Fruit fly (Drosophila melanogaster) whole organism, prepupa: ENCODE results near the gene CG2247.

Experiments used
- Blimp-1 ChIP-seq: fragments of 200-800 bp; sonication (Bioruptor generic); optimal IDR thresholded peaks from 3 replicates; lab custom pipeline; 2017; ENCODE audit warnings: missing biosample characterization, missing genetic modification characterization, mild to moderate bottlenecking, moderate library complexity, missing genetic modification reagents
- CG10631 ChIP-seq: fragments of 200-800 bp; sonication (Bioruptor generic); optimal IDR thresholded peaks from 2 replicates; lab custom pipeline; 2016; ENCODE audit warnings: missing biosample characterization, missing genetic modification characterization
- CG10669 ChIP-seq: fragments of 200-800 bp; sonication (Bioruptor generic); optimal IDR thresholded peaks from 3 replicates; lab custom pipeline; 2018; ENCODE audit warnings: missing biosample characterization, mild to moderate bottlenecking, missing genetic modification characterization, moderate library complexity
- CG11294 ChIP-seq: fragments of 200-800 bp; sonication (Bioruptor generic); IDR thresholded peaks from 2 replicates; pipeline ENCODE4 v1.3.6; 2022; ENCODE audit warnings: missing biosample characterization, missing genetic modification characterization
- CG11762 ChIP-seq: fragments of 200-800 bp; sonication (Bioruptor generic); optimal IDR thresholded peaks from 3 replicates; lab custom pipeline; 2016; ENCODE audit warnings: missing biosample characterization, missing genetic modification characterization; ENCODE audit not compliant: insufficient read depth
- CG11902 ChIP-seq: fragments of 200-800 bp; sonication (Bioruptor generic); optimal IDR thresholded peaks from 3 replicates; lab custom pipeline; 2016; ENCODE audit warnings: missing biosample characterization, missing genetic modification characterization
- CG15336 ChIP-seq: fragments of 200-800 bp; sonication (Bioruptor generic); IDR thresholded peaks from 2 replicates; pipeline ENCODE4 v1.3.6; 2022; ENCODE audit warnings: missing biosample characterization, missing genetic modification characterization
- CG1621 ChIP-seq: fragments of 200-800 bp; sonication (Bioruptor generic); optimal IDR thresholded peaks from 3 replicates; lab custom pipeline; 2018; ENCODE audit warnings: missing biosample characterization, mild to moderate bottlenecking, missing genetic modification characterization
- CG16779 ChIP-seq: fragments of 200-800 bp; sonication (Bioruptor generic); optimal IDR thresholded peaks from 3 replicates; lab custom pipeline; 2017; ENCODE audit warnings: missing biosample characterization, mild to moderate bottlenecking, missing genetic modification characterization
- CG3032 ChIP-seq: fragments of 200-800 bp; optimal IDR thresholded peaks from 2 replicates; lab custom pipeline; 2019; ENCODE audit warnings: missing biosample characterization, mild to moderate bottlenecking, missing genetic modification characterization, moderate library complexity
- CG31627 ChIP-seq: fragments of 200-800 bp; sonication (Bioruptor generic); optimal IDR thresholded peaks from 3 replicates; lab custom pipeline; 2016; ENCODE audit warnings: missing biosample characterization, missing genetic modification characterization
- CG32006 ChIP-seq: fragments of 200-800 bp; sonication (Bioruptor generic); optimal IDR thresholded peaks from 3 replicates; lab custom pipeline; 2017; ENCODE audit warnings: missing biosample characterization, mild to moderate bottlenecking, missing genetic modification characterization
- CG34406 ChIP-seq: fragments of 200-800 bp; sonication (Bioruptor generic); optimal IDR thresholded peaks from 3 replicates; lab custom pipeline; 2016; ENCODE audit warnings: missing biosample characterization, missing genetic modification characterization
- CG3919 ChIP-seq: fragments of 200-800 bp; sonication (Bioruptor generic); optimal IDR thresholded peaks from 3 replicates; lab custom pipeline; 2016; ENCODE audit warnings: missing biosample characterization, missing genetic modification characterization
- CG4318 ChIP-seq: fragments of 200-800 bp; sonication (Bioruptor generic); optimal IDR thresholded peaks from 3 replicates; lab custom pipeline; 2017; ENCODE audit warnings: missing biosample characterization, mild to moderate bottlenecking, missing genetic modification characterization
- CG6163 ChIP-seq: fragments of 200-800 bp; sonication (Bioruptor generic); IDR thresholded peaks from 3 replicates; pipeline ENCODE4 v1.3.6; 2022; ENCODE audit warnings: missing biosample characterization, missing genetic modification characterization
- CG6276 ChIP-seq: fragments of 200-800 bp; sonication (Bioruptor generic); optimal IDR thresholded peaks from 2 replicates; lab custom pipeline; 2017; ENCODE audit warnings: missing biosample characterization, mild to moderate bottlenecking, missing genetic modification characterization
- CG6792 ChIP-seq: fragments of 200-800 bp; sonication (Bioruptor generic); optimal IDR thresholded peaks from 3 replicates; lab custom pipeline; 2016; ENCODE audit warnings: missing biosample characterization, missing genetic modification characterization
- CG6854 ChIP-seq: fragments of 200-800 bp; sonication (Bioruptor generic); optimal IDR thresholded peaks from 2 replicates; lab custom pipeline; 2017; ENCODE audit warnings: missing biosample characterization, mild to moderate bottlenecking, missing genetic modification characterization
- CG7368 ChIP-seq: fragments of 200-800 bp; sonication (Bioruptor generic); optimal IDR thresholded peaks from 3 replicates; lab custom pipeline; 2016; ENCODE audit warnings: missing biosample characterization, missing genetic modification characterization
- CG8119 ChIP-seq: fragments of 200-800 bp; sonication (Bioruptor generic); IDR thresholded peaks from 3 replicates; pipeline ENCODE4 v1.3.6; 2022; ENCODE audit warnings: missing biosample characterization, missing genetic modification characterization
- CG8319 ChIP-seq: fragments of 200-800 bp; sonication (Bioruptor generic); optimal IDR thresholded peaks from 3 replicates; lab custom pipeline; 2016; ENCODE audit warnings: missing biosample characterization, missing genetic modification characterization
- CG9139 ChIP-seq: fragments of 200-800 bp; sonication (Bioruptor generic); optimal IDR thresholded peaks from 3 replicates; lab custom pipeline; 2017; ENCODE audit warnings: missing biosample characterization, mild to moderate bottlenecking, missing genetic modification characterization
- Eip75B ChIP-seq: fragments of 200-800 bp; sonication (Bioruptor generic); optimal IDR thresholded peaks from 3 replicates; lab custom pipeline; 2016; ENCODE audit warnings: missing biosample characterization, missing genetic modification characterization
- Eip93F ChIP-seq: fragments of 200-800 bp; sonication (Bioruptor generic); optimal IDR thresholded peaks from 2 replicates; lab custom pipeline; 2016; ENCODE audit warnings: missing biosample characterization, mild to moderate bottlenecking, missing genetic modification characterization
- Ets21C ChIP-seq: fragments of 200-800 bp; sonication (Bioruptor generic); optimal IDR thresholded peaks from 3 replicates; lab custom pipeline; 2016; ENCODE audit warnings: missing biosample characterization, missing genetic modification characterization
- Ets96B ChIP-seq: fragments of 200-800 bp; optimal IDR thresholded peaks from 2 replicates; lab custom pipeline; 2019; ENCODE audit warnings: missing biosample characterization, mild to moderate bottlenecking, missing genetic modification characterization, moderate library complexity
- Gug ChIP-seq: fragments of 200-800 bp; sonication (Bioruptor generic); IDR thresholded peaks from 2 replicates; pipeline ENCODE4 v1.3.6; 2022; ENCODE audit warnings: missing biosample characterization, missing genetic modification characterization
- Hr38 ChIP-seq: sonication (Bioruptor generic); optimal IDR thresholded peaks from 2 replicates; lab custom pipeline; 2016; ENCODE audit warnings: missing biosample characterization, missing genetic modification characterization
- Hr39 ChIP-seq: fragments of 200-800 bp; sonication (Bioruptor generic); optimal IDR thresholded peaks from 2 replicates; lab custom pipeline; 2016; ENCODE audit warnings: missing biosample characterization, missing genetic modification characterization
- Hr4 ChIP-seq: fragments of 200-800 bp; sonication (Bioruptor generic); optimal IDR thresholded peaks from 3 replicates; lab custom pipeline; 2016; ENCODE audit warnings: missing biosample characterization, missing genetic modification characterization
- Lpt ChIP-seq: fragments of 200-800 bp; sonication (Bioruptor generic); optimal IDR thresholded peaks from 3 replicates; lab custom pipeline; 2016; ENCODE audit warnings: missing biosample characterization, missing genetic modification characterization
- Met ChIP-seq: fragments of 200-800 bp; sonication (Bioruptor generic); optimal IDR thresholded peaks from 3 replicates; lab custom pipeline; 2016; ENCODE audit warnings: missing biosample characterization, missing genetic modification characterization
- Sox14 ChIP-seq: fragments of 200-800 bp; sonication (Bioruptor generic); optimal IDR thresholded peaks from 3 replicates; lab custom pipeline; 2016; ENCODE audit warnings: missing biosample characterization, missing genetic modification characterization
- Sox15 ChIP-seq: fragments of 200-800 bp; sonication (Bioruptor generic); optimal IDR thresholded peaks from 3 replicates; lab custom pipeline; 2016; ENCODE audit warnings: missing biosample characterization, missing genetic modification characterization
- achi ChIP-seq: fragments of 200-800 bp; sonication (Bioruptor generic); optimal IDR thresholded peaks from 3 replicates; lab custom pipeline; 2016; ENCODE audit warnings: missing biosample characterization, missing genetic modification characterization
- acj6 ChIP-seq: fragments of 200-800 bp; sonication (Bioruptor generic); optimal IDR thresholded peaks from 3 replicates; lab custom pipeline; 2016; ENCODE audit warnings: missing biosample characterization, missing genetic modification characterization
- dac ChIP-seq: fragments of 200-800 bp; sonication (Bioruptor generic); optimal IDR thresholded peaks from 2 replicates; lab custom pipeline; 2017; ENCODE audit warnings: missing biosample characterization, mild to moderate bottlenecking, missing genetic modification characterization
- dsx ChIP-seq: fragments of 200-800 bp; optimal IDR thresholded peaks from 3 replicates; lab custom pipeline; 2019; ENCODE audit warnings: missing biosample characterization, mild to moderate bottlenecking, missing genetic modification characterization, moderate library complexity; ENCODE audit not compliant: poor library complexity, severe bottlenecking
- eg ChIP-seq: fragments of 200-800 bp; sonication (Bioruptor generic); IDR thresholded peaks from 3 replicates; pipeline ENCODE4 v1.3.6; 2022; ENCODE audit warnings: missing biosample characterization, missing genetic modification characterization
- fd59A ChIP-seq: fragments of 200-800 bp; sonication (Bioruptor generic); optimal IDR thresholded peaks from 2 replicates; lab custom pipeline; 2017; ENCODE audit warnings: missing biosample characterization, mild to moderate bottlenecking, missing genetic modification characterization, missing genetic modification reagents
- fd85E ChIP-seq: fragments of 200-800 bp; sonication (Bioruptor generic); optimal IDR thresholded peaks from 3 replicates; lab custom pipeline; 2016; ENCODE audit warnings: missing biosample characterization, missing genetic modification characterization
- lz ChIP-seq: fragments of 200-800 bp; sonication (Bioruptor generic); optimal IDR thresholded peaks from 3 replicates; lab custom pipeline; 2016; ENCODE audit warnings: missing biosample characterization, missing genetic modification characterization
- pdm3 ChIP-seq: fragments of 200-800 bp; sonication (Bioruptor generic); optimal IDR thresholded peaks from 3 replicates; lab custom pipeline; 2016; ENCODE audit warnings: missing biosample characterization, missing genetic modification characterization
- spab ChIP-seq: fragments of 200-800 bp; sonication (Bioruptor generic); optimal IDR thresholded peaks from 2 replicates; lab custom pipeline; 2017; ENCODE audit warnings: missing biosample characterization, mild to moderate bottlenecking, missing genetic modification characterization, missing genetic modification reagents
- ss ChIP-seq, 2 experiments: fragments of 200-800 bp; sonication (Bioruptor generic); optimal IDR thresholded peaks; 2 replicates in 1 of 2; 3 replicates in 1 of 2; lab custom pipeline; 2017 to 2018; ENCODE audit warnings: mild to moderate bottlenecking in 2 of 2, missing biosample characterization in 2 of 2, missing genetic modification characterization in 2 of 2, moderate library complexity in 1 of 2
- svp ChIP-seq: fragments of 200-800 bp; sonication (Bioruptor generic); peaks from one replicate; lab custom pipeline; 2016; ENCODE audit warnings: missing biosample characterization, missing genetic modification characterization
- topi ChIP-seq: fragments of 200-800 bp; sonication (Bioruptor generic); optimal IDR thresholded peaks from 3 replicates; lab custom pipeline; 2016; ENCODE audit warnings: missing biosample characterization, missing genetic modification characterization
- vri ChIP-seq: fragments of 200-800 bp; sonication (Bioruptor generic); optimal IDR thresholded peaks from 3 replicates; lab custom pipeline; 2016; ENCODE audit warnings: missing biosample characterization, mild to moderate bottlenecking, missing genetic modification characterization

The CG2247 gene

DNA sequence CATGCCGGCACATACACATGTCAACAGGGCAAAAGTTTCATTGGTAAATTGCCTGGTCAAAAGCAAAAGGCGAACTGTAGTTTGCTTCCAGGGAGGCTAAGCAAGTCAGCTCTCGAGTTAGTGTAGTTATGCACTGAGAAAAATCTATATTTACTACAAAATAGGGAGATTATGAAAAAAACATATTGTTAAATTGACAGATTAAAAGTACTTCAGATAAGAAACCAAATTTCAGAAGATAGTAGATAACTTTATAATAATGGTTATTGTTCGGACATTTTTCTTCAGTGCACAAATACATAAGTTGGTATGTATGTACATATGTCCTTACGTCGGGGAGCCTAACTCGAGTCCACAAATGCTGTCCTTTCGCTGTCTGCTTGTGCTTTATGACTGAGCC is 45.7 kb upstream of the CG2247 start (continued):
- TF ChIP-seq Blimp-1 (GFP tag; lab: Kevin White, UChicago) = no peak
- TF ChIP-seq fd59A (GFP tag; lab: Kevin White, UChicago) = peak; percentile 40
- TF ChIP-seq svp = peak; percentile 72
- TF ChIP-seq topi (GFP tag; lab: Kevin White, UChicago) = peak; percentile 21
- TF ChIP-seq Hr4 (GFP tag; lab: Kevin White, UChicago) = peak; percentile 63
- TF ChIP-seq CG11762 (GFP tag; lab: Kevin White, UChicago) = peak; percentile 34
- peak; percentile 74 for TF ChIP-seq Ets96B (tag; lab: Kevin White, UChicago)
- 0 out of 2 replicates have a peak, but pooled peaks have one; percentile 18 for TF ChIP-seq Gug (GFP tag; lab: Robert Waterston, UW)
- peak; percentile 65 for TF ChIP-seq dsx (GFP tag; lab: Kevin White, UChicago)
- peak; percentile 75 for TF ChIP-seq Met (GFP tag; lab: Kevin White, UChicago)
- TF ChIP-seq Ets21C = no peak
- peak; percentile 12 for TF ChIP-seq Hr39 (GFP tag; lab: Kevin White, UChicago)
- TF ChIP-seq CG10631 = peak; percentile 69
- peak; percentile 86 for TF ChIP-seq CG15336
- peak; percentile 1 for TF ChIP-seq CG8319 (GFP tag; lab: Kevin White, UChicago)
- peak; percentile 50 for TF ChIP-seq CG10669 (GFP tag; lab: Kevin White, UChicago)
- TF ChIP-seq CG11902 (GFP tag; lab: Kevin White, UChicago) = no peak
- TF ChIP-seq vri = no peak
- TF ChIP-seq CG7368 = peak; percentile 34
- TF ChIP-seq, all 60 proteins: peak for 46

DNA sequence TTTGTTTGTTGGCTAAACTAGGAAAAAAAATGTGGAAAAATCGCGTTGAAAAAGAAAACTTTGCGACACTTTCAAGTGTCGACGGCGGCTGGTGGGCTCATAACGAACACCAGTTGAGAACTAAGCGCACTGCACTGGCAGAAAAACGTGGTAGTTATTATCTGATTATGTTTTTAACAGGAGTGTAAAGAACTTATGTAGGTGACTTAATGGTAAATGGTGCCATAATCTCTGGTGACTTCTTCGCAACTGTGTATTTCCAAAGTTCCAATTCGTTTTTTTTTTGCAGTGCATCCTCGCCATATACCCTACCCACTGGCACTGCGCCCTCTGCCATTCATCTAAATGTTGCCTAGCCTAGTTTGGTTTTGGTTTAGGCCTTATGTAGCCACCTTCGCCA is 41.5 kb upstream of the CG2247 start:
- TF ChIP-seq Eip75B (GFP tag; lab: Kevin White, UChicago) (peak; percentile 5), CG31627 (GFP tag; lab: Kevin White, UChicago) (no peak), CG9139 (GFP tag; lab: Kevin White, UChicago) (no peak), CG3919 (GFP tag; lab: Kevin White, UChicago) (peak; percentile 39), Sox15 (GFP tag; lab: Kevin White, UChicago) (no peak), Ets96B (tag; lab: Kevin White, UChicago) (no peak), Sox14 (peak; percentile 0), Gug (GFP tag; lab: Robert Waterston, UW) (peak; percentile 70), ss (GFP tag; optimal IDR thresholded peaks at IDR 0.05; lab: Kevin White, UChicago) (no peak), CG6792 (GFP tag; lab: Kevin White, UChicago) (no peak), eg (GFP tag; lab: Robert Waterston, UW) (peak; percentile 76), acj6 (GFP tag; lab: Kevin White, UChicago) (peak; percentile 35), CG4318 (GFP tag; lab: Kevin White, UChicago) (peak; percentile 70), CG11294 (peak; percentile 33; the same call in 1 of the 2 replicates), svp (peak; percentile 8), CG34406 (GFP tag; lab: Kevin White, UChicago) (no peak), spab (GFP tag; lab: Kevin White, UChicago) (no peak), Lpt (GFP tag; lab: Kevin White, UChicago) (peak; percentile 62), CG8319 (GFP tag; lab: Kevin White, UChicago) (no peak), CG3032 (no peak), CG6276 (GFP tag; lab: Kevin White, UChicago) (peak; percentile 69), CG6854 (GFP tag; lab: Kevin White, UChicago) (no peak), pdm3 (GFP tag; lab: Kevin White, UChicago) (peak; percentile 37), CG11902 (GFP tag; lab: Kevin White, UChicago) (no peak), CG15336 (peak; percentile 84), lz (no peak), Eip93F (GFP tag; lab: Kevin White, UChicago) (no peak), CG32006 (GFP tag; lab: Kevin White, UChicago) (peak; percentile 81), CG10669 (GFP tag; lab: Kevin White, UChicago) (peak; percentile 9), achi (GFP tag; lab: Kevin White, UChicago) (peak; percentile 48), dac (GFP tag; lab: Kevin White, UChicago) (peak; percentile 69), Hr39 (GFP tag; lab: Kevin White, UChicago) (no peak), CG1621 (no peak), Met (GFP tag; lab: Kevin White, UChicago) (peak; percentile 50), CG16779 (no peak), topi (GFP tag; lab: Kevin White, UChicago) (no peak), CG8119 (GFP tag; lab: Robert Waterston, UW) (peak; percentile 85), dsx (GFP tag; lab: Kevin White, UChicago) (no peak), fd85E (GFP tag; lab: Kevin White, UChicago) (no peak), CG6163 (GFP tag; lab: Robert Waterston, UW) (peak; percentile 57; the same call in 1 of the 3 replicates), Hr38 (GFP tag; lab: Kevin White, UChicago) (no peak)
